1 fruit fly cellular context compared by ENCODE assay signal in genomic region chr3R:31669153-31669934, dm6.
TF ChIP-seq lines count a peak whose summit lies in the region.

TSS of gene Zmynd8 (plus strand) at chr3R:31669465.

TF ChIP-seq in whole organism, embryonic, 481 proteins besides CTCF, POLR2A, EP300 and RAD21 (continued from another document):
- TF ChIP-seq Dek (tag; optimal IDR thresholded peaks at IDR 0.05; lab: Kevin White, UChicago): peak; percentile 0
- TF ChIP-seq Eip74EF (GFP tag; optimal IDR thresholded peaks at IDR 0.05; lab: Kevin White, UChicago): no peak
- TF ChIP-seq zen2 (GFP tag; IDR thresholded peaks at IDR 0.05; lab: Robert Waterston, UW; ENCODE audit: partially characterized antibody): peak; percentile 57; the same call in 1 of the 3 replicates
- TF ChIP-seq CG1529 (GFP tag; optimal IDR thresholded peaks at IDR 0.05; lab: Kevin White, UChicago): no peak
- TF ChIP-seq CG8924 (tag; optimal IDR thresholded peaks at IDR 0.05; lab: Kevin White, UChicago): peak; percentile 56
- peak; percentile 99 for TF ChIP-seq CG11560 (tag; IDR thresholded peaks at IDR 0.05; lab: Robert Waterston, UW)
- peak; percentile 83 for TF ChIP-seq ato (GFP tag; IDR thresholded peaks at IDR 0.05; lab: Robert Waterston, UW; ENCODE audit: partially characterized antibody)
- 0 out of 3 replicates have a peak, but pooled peaks have one; percentile 20 for TF ChIP-seq row (GFP tag; IDR thresholded peaks at IDR 0.05; lab: Robert Waterston, UW)
- TF ChIP-seq CG30020 (tag; optimal IDR thresholded peaks at IDR 0.05; lab: Kevin White, UChicago): no peak
- TF ChIP-seq hkb (optimal IDR thresholded peaks at IDR 0.05; lab: Kevin White, UChicago): peak; percentile 29
- TF ChIP-seq hkb (GFP tag; IDR thresholded peaks at IDR 0.05; lab: Robert Waterston, UW): no peak
- TF ChIP-seq sob (GFP tag; IDR thresholded peaks at IDR 0.05; lab: Robert Waterston, UW): no peak
- peak; percentile 27 for TF ChIP-seq HmgD (GFP tag; optimal IDR thresholded peaks at IDR 0.05; lab: Kevin White, UChicago)
- TF ChIP-seq HLH4C (GFP tag; IDR thresholded peaks at IDR 0.05; lab: Robert Waterston, UW; ENCODE audit: partially characterized antibody): peak; percentile 85
- TF ChIP-seq hbn (GFP tag; IDR thresholded peaks at IDR 0.05; lab: Robert Waterston, UW; ENCODE audit: partially characterized antibody): peak; percentile 68
- TF ChIP-seq Bgb (GFP tag; IDR thresholded peaks at IDR 0.05; lab: Robert Waterston, UW; ENCODE audit: partially characterized antibody): peak; percentile 82
- TF ChIP-seq sim (GFP tag; IDR thresholded peaks at IDR 0.05; lab: Robert Waterston, UW): no peak
- peak; percentile 48 for TF ChIP-seq CG33213 (GFP tag; optimal IDR thresholded peaks at IDR 0.05; lab: Kevin White, UChicago)
- TF ChIP-seq gfzf (GFP tag; optimal IDR thresholded peaks at IDR 0.05; lab: Kevin White, UChicago): peak; percentile 53
- no peak for TF ChIP-seq Awh (GFP tag; IDR thresholded peaks at IDR 0.05; lab: Robert Waterston, UW)
- TF ChIP-seq CG6791 (GFP tag; IDR thresholded peaks at IDR 0.05; lab: Robert Waterston, UW; ENCODE audit: partially characterized antibody): peak; percentile 85
- TF ChIP-seq CG7372 (GFP tag; IDR thresholded peaks at IDR 0.05; lab: Robert Waterston, UW): no peak
- peak; percentile 74 for TF ChIP-seq crol (GFP tag; IDR thresholded peaks at IDR 0.05; lab: Robert Waterston, UW)
- peak; percentile 92 for TF ChIP-seq CG2116 (GFP tag; optimal IDR thresholded peaks at IDR 0.05; lab: Kevin White, UChicago)
- no peak for TF ChIP-seq CG10565 (GFP tag; optimal IDR thresholded peaks at IDR 0.05; lab: Kevin White, UChicago)
- TF ChIP-seq CG9932 (GFP tag; IDR thresholded peaks at IDR 0.05; lab: Robert Waterston, UW): no peak
- TF ChIP-seq CG4360 (GFP tag; IDR thresholded peaks at IDR 0.05; lab: Robert Waterston, UW): peak; percentile 10; the same call in 1 of the 2 replicates
- TF ChIP-seq Ets97D (GFP tag; optimal IDR thresholded peaks at IDR 0.05; lab: Kevin White, UChicago): peak; percentile 86
- TF ChIP-seq CG34422 (GFP tag; IDR thresholded peaks at IDR 0.05; lab: Robert Waterston, UW): 0 out of 3 replicates have a peak, but pooled peaks have one; percentile 12
- peak; percentile 46 for TF ChIP-seq phol (tag; optimal IDR thresholded peaks at IDR 0.05; lab: Kevin White, UChicago)
- 0 out of 3 replicates have a peak, but pooled peaks have one; percentile 12 for TF ChIP-seq CG11695 (GFP tag; IDR thresholded peaks at IDR 0.05; lab: Robert Waterston, UW)
- peak; percentile 17 for TF ChIP-seq her (GFP tag; optimal IDR thresholded peaks at IDR 0.05; lab: Kevin White, UChicago)
- peak; percentile 78 for TF ChIP-seq Myb (GFP tag; optimal IDR thresholded peaks at IDR 0.05; lab: Kevin White, UChicago)
- peak in 1 of 2 experiments; percentile 12 for TF ChIP-seq dpn (GFP tag; optimal IDR thresholded peaks at IDR 0.05; lab: Kevin White, UChicago)
- TF ChIP-seq CG17829 (tag; optimal IDR thresholded peaks at IDR 0.05; lab: Kevin White, UChicago): peak; percentile 4
- peak; percentile 89 for TF ChIP-seq pzg (GFP tag; optimal IDR thresholded peaks at IDR 0.05; lab: Kevin White, UChicago)
- peak; percentile 87 for TF ChIP-seq CG15514 (GFP tag; optimal IDR thresholded peaks at IDR 0.05; lab: Kevin White, UChicago)
- peak; percentile 46 for TF ChIP-seq Hmr (GFP tag; optimal IDR thresholded peaks at IDR 0.05; lab: Kevin White, UChicago)
- no peak for TF ChIP-seq CG11247 (GFP tag; IDR thresholded peaks at IDR 0.05; lab: Robert Waterston, UW)
- peak; percentile 66 for TF ChIP-seq CG9797 (GFP tag; optimal IDR thresholded peaks at IDR 0.05; lab: Kevin White, UChicago)
- TF ChIP-seq nom (GFP tag; optimal IDR thresholded peaks at IDR 0.05; lab: Kevin White, UChicago): peak; percentile 44
- peak; percentile 94 for TF ChIP-seq Dref (GFP tag; IDR thresholded peaks at IDR 0.05; lab: Robert Waterston, UW)
- TF ChIP-seq pb (GFP tag; optimal IDR thresholded peaks at IDR 0.05; lab: Kevin White, UChicago): peak; percentile 20
- peak; percentile 80 for TF ChIP-seq Sry-δ (GFP tag; optimal IDR thresholded peaks at IDR 0.05; lab: Kevin White, UChicago)
- peak; percentile 71; the same call in 1 of the 3 replicates for TF ChIP-seq mld (GFP tag; IDR thresholded peaks at IDR 0.05; lab: Robert Waterston, UW; ENCODE audit: partially characterized antibody)
- TF ChIP-seq D19B (GFP tag; optimal IDR thresholded peaks at IDR 0.05; lab: Kevin White, UChicago): no peak
- no peak for TF ChIP-seq pho (GFP tag; optimal IDR thresholded peaks at IDR 0.05; lab: Kevin White, UChicago)
- peak; percentile 47 for TF ChIP-seq MBD-R2 (GFP tag; IDR thresholded peaks at IDR 0.05; lab: Robert Waterston, UW)
- TF ChIP-seq CG2129 (GFP tag; IDR thresholded peaks at IDR 0.05; lab: Robert Waterston, UW; ENCODE audit: partially characterized antibody): peak; percentile 40; the same call in 1 of the 2 replicates
- no peak for TF ChIP-seq CG5180 (GFP tag; optimal IDR thresholded peaks at IDR 0.05; lab: Kevin White, UChicago)
- no peak for TF ChIP-seq Sox100B (GFP tag; optimal IDR thresholded peaks at IDR 0.05; lab: Kevin White, UChicago)
- TF ChIP-seq MESR4 (GFP tag; optimal IDR thresholded peaks at IDR 0.05; lab: Kevin White, UChicago): peak; percentile 83
- TF ChIP-seq tna (GFP tag; IDR thresholded peaks at IDR 0.05; lab: Robert Waterston, UW; ENCODE audit: partially characterized antibody): peak; percentile 81
- TF ChIP-seq CHES-1-like (GFP tag; optimal IDR thresholded peaks at IDR 0.05; lab: Kevin White, UChicago): peak; percentile 22
- no peak for TF ChIP-seq CG3838 (GFP tag; optimal IDR thresholded peaks at IDR 0.05; lab: Kevin White, UChicago)
- peak; percentile 85; the same call in 2 of the 4 replicates for TF ChIP-seq chinmo (GFP tag; IDR thresholded peaks at IDR 0.05; lab: Robert Waterston, UW; ENCODE audit: partially characterized antibody)
- TF ChIP-seq CoRest (tag; optimal IDR thresholded peaks at IDR 0.05; lab: Kevin White, UChicago): peak; percentile 58
- peak; percentile 93 for TF ChIP-seq Sin3A (optimal IDR thresholded peaks at IDR 0.05; lab: Kevin White, UChicago)
- peak; percentile 50 for TF ChIP-seq CG10267 (tag; optimal IDR thresholded peaks at IDR 0.05; lab: Kevin White, UChicago)
- TF ChIP-seq CrebB (tag; optimal IDR thresholded peaks at IDR 0.05; lab: Kevin White, UChicago): no peak
- TF ChIP-seq CG1603 (tag; optimal IDR thresholded peaks at IDR 0.05; lab: Kevin White, UChicago): peak; percentile 77
- TF ChIP-seq BEAF-32 (GFP tag; optimal IDR thresholded peaks at IDR 0.05; lab: Kevin White, UChicago): peak; percentile 77
- TF ChIP-seq CG2712 (tag; optimal IDR thresholded peaks at IDR 0.05; lab: Kevin White, UChicago): peak; percentile 19
- TF ChIP-seq Doc3 (GFP tag; IDR thresholded peaks at IDR 0.05; lab: Robert Waterston, UW; ENCODE audit: partially characterized antibody): peak; percentile 73; the same call in 1 of the 3 replicates
- TF ChIP-seq E2f2 (GFP tag; IDR thresholded peaks at IDR 0.05; lab: Robert Waterston, UW): peak; percentile 97
- TF ChIP-seq Med (GFP tag; lab: Kevin White, UChicago): peak; percentile 66
- peak; percentile 27; the same call in 1 of the 2 replicates for TF ChIP-seq CG3847 (GFP tag; IDR thresholded peaks at IDR 0.05; lab: Robert Waterston, UW)
- TF ChIP-seq vnd (GFP tag; IDR thresholded peaks at IDR 0.05; lab: Robert Waterston, UW; ENCODE audit: partially characterized antibody): peak; percentile 75
- TF ChIP-seq CG4617 (GFP tag; optimal IDR thresholded peaks at IDR 0.05; lab: Kevin White, UChicago; ENCODE audit: borderline replicate concordance): peak; percentile 82
- TF ChIP-seq sens (GFP tag; lab: Kevin White, UChicago): peak; percentile 27
- TF ChIP-seq CG12659 (GFP tag; optimal IDR thresholded peaks at IDR 0.05; lab: Kevin White, UChicago): peak; percentile 48
- peak; percentile 73 for TF ChIP-seq amos (GFP tag; IDR thresholded peaks at IDR 0.05; lab: Robert Waterston, UW; ENCODE audit: partially characterized antibody)
- peak; percentile 76 for TF ChIP-seq bbx (GFP tag; IDR thresholded peaks at IDR 0.05; lab: Robert Waterston, UW; ENCODE audit: partially characterized antibody)
- peak in 1 of 3 experiments; percentile 76 for TF ChIP-seq Stat92E (GFP tag; optimal IDR thresholded peaks at IDR 0.05; lab: Kevin White, UChicago)
- TF ChIP-seq CG13287 (GFP tag; IDR thresholded peaks at IDR 0.05; lab: Robert Waterston, UW; ENCODE audit: partially characterized antibody): peak; percentile 81
- no peak for TF ChIP-seq CG17802 (tag; optimal IDR thresholded peaks at IDR 0.05; lab: Kevin White, UChicago)
- TF ChIP-seq CG7928 (GFP tag; optimal IDR thresholded peaks at IDR 0.05; lab: Kevin White, UChicago): peak; percentile 23
- peak; percentile 93 for TF ChIP-seq Dp (GFP tag; optimal IDR thresholded peaks at IDR 0.05; lab: Kevin White, UChicago)
- TF ChIP-seq NC2β (GFP tag; optimal IDR thresholded peaks at IDR 0.05; lab: Kevin White, UChicago): peak; percentile 37
- TF ChIP-seq maf-S (GFP tag; optimal IDR thresholded peaks at IDR 0.05; lab: Kevin White, UChicago): no peak
- peak; percentile 55 for TF ChIP-seq inv (GFP tag; IDR thresholded peaks at IDR 0.05; lab: Robert Waterston, UW; ENCODE audit: partially characterized antibody)
- TF ChIP-seq salm (tag; optimal IDR thresholded peaks at IDR 0.05; lab: Kevin White, UChicago): no peak
- TF ChIP-seq HmgZ (tag; optimal IDR thresholded peaks at IDR 0.05; lab: Kevin White, UChicago): peak; percentile 41
- TF ChIP-seq CG34224 (GFP tag; IDR thresholded peaks at IDR 0.05; lab: Robert Waterston, UW; ENCODE audit: partially characterized antibody): peak; percentile 84
- peak; percentile 94 for TF ChIP-seq CG4854 (GFP tag; optimal IDR thresholded peaks at IDR 0.05; lab: Kevin White, UChicago)
- peak; percentile 63 for TF ChIP-seq CG17186 (GFP tag; optimal IDR thresholded peaks at IDR 0.05; lab: Kevin White, UChicago)
- TF ChIP-seq pita (GFP tag; optimal IDR thresholded peaks at IDR 0.05; lab: Kevin White, UChicago): peak; percentile 42
- TF ChIP-seq CG3065 (GFP tag; optimal IDR thresholded peaks at IDR 0.05; lab: Kevin White, UChicago): no peak
- TF ChIP-seq zen (tag; optimal IDR thresholded peaks at IDR 0.05; lab: Kevin White, UChicago): peak; percentile 31
- TF ChIP-seq CG14860 (GFP tag; IDR thresholded peaks at IDR 0.05; lab: Robert Waterston, UW; ENCODE audit: partially characterized antibody): peak; percentile 74
- peak; percentile 92 for TF ChIP-seq Ets65A (GFP tag; lab: Kevin White, UChicago)
- TF ChIP-seq Dll (GFP tag; IDR thresholded peaks at IDR 0.05; lab: Robert Waterston, UW; ENCODE audit: partially characterized antibody): peak; percentile 80
- peak; percentile 76 for TF ChIP-seq unc-4 (GFP tag; IDR thresholded peaks at IDR 0.05; lab: Robert Waterston, UW; ENCODE audit: partially characterized antibody)
- TF ChIP-seq CG10274 (GFP tag; optimal IDR thresholded peaks at IDR 0.05; lab: Kevin White, UChicago): no peak
- peak; percentile 26 for TF ChIP-seq CG9817 (tag; optimal IDR thresholded peaks at IDR 0.05; lab: Kevin White, UChicago)
- peak; percentile 73 for TF ChIP-seq Scr (GFP tag; IDR thresholded peaks at IDR 0.05; lab: Robert Waterston, UW; ENCODE audit: partially characterized antibody)
- peak; percentile 63; the same call in 2 of the 3 replicates for TF ChIP-seq Opbp (GFP tag; IDR thresholded peaks at IDR 0.05; lab: Robert Waterston, UW; ENCODE audit: partially characterized antibody)
